Worm (Caenorhabditis elegans): ENCODE measurements around the gene tpa-1.
"Not testable (repeated sequence)": the region's sequence is repeated elsewhere in the genome, so short reads cannot be mapped to it uniquely, and the experiment has no call there.

Gene tpa-1

DNA sequence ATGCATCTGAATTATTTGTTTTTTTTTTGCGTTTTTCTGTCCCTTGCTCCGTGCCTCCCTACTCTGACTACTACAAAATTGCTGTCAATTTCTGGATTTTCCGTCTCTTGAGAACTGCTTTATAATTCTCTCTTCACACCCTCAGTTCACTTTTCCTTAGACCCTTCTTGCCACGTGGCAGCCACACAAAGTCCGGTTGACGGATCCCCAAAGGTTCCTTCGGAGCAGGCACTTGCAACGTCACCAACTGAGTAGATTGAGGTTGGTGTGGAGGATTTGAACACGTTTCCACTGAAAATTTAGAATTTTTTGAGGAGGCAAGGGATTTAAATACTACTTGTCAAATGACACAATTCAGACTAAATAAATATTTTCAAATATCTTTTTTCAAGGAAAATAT, 5.0 kb upstream of the tpa-1 start:
- TF ChIP-seq dao-5 (tag; optimal IDR thresholded peaks at IDR 0.05) (no peak), W03F9.2 (tag; optimal IDR thresholded peaks at IDR 0.05) (no peak), him-1 (tag; optimal IDR thresholded peaks at IDR 0.05) (no peak)

ce11 chrIV:89991-90390, 1.8 kb upstream of the tpa-1 start, which contains the start of gene scl-23:
Gene scl-23, minus strand, starts transcription at chrIV:90091.
- no peak for TF ChIP-seq dao-5 (tag; optimal IDR thresholded peaks at IDR 0.05)
- TF ChIP-seq W03F9.2 (tag; optimal IDR thresholded peaks at IDR 0.05), result no peak
- no peak for TF ChIP-seq him-1 (tag; optimal IDR thresholded peaks at IDR 0.05)

DNA sequence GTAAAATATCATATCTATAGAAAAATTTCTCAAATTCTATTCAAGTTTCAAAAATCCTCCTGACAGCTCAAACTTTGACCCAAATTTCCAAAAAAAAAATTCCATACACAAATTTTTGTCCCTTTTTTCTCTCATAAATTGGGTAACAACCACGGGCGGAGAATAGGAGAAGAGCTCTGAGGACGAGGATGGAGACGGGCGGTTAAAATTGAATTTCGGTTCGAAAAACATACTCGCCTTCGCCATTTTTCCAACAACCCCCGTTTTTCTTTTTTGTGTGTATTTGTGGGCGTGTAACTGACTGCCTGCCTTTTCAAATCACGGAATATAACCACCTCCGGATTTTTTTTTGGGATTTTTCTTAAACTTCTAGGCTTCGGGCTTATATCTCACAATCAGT, 5.9 kb downstream of the tpa-1 start:
- TF ChIP-seq W03F9.2 (tag; optimal IDR thresholded peaks at IDR 0.05) (no peak), dao-5 (tag; optimal IDR thresholded peaks at IDR 0.05) (no peak), him-1 (tag; optimal IDR thresholded peaks at IDR 0.05) (no peak)

- TF ChIP-seq him-1 (tag; optimal IDR thresholded peaks at IDR 0.05), result no peak
- no peak for TF ChIP-seq dao-5 (tag; optimal IDR thresholded peaks at IDR 0.05)
- TF ChIP-seq W03F9.2 (tag; optimal IDR thresholded peaks at IDR 0.05), result no peak
Observed at ce11 chrIV:102848-103247, 11.1 kb downstream of the tpa-1 start.

DNA sequence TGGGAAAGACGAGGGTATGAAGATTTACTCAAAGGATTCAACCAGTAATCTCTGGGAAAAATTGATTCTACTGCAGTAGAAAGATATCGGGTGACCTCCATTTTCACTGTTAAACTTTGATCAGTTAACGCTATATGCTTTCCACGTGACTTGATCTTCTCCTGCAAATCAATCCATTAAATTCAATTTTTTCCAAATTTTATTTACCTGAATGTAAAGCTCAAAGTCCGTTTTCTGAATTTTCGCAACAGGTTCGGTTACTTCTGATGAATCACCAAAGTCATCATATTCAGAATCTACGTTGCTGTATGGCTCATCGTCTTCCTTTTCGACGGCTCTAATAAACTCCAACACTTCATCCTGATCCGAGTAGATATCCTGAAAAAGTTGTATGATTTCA, 17.5 kb downstream of the tpa-1 start, which contains the start of gene B0545.4:
TSS of gene B0545.4 (minus strand) at position 101 of the 400 bp plus-strand sequence.
- TF ChIP-seq W03F9.2 (tag; optimal IDR thresholded peaks at IDR 0.05) (no peak), dao-5 (tag; optimal IDR thresholded peaks at IDR 0.05) (no peak), him-1 (tag; optimal IDR thresholded peaks at IDR 0.05) (no peak)

ce11 chrIV:111377-111776, 19.6 kb downstream of the tpa-1 start, which contains the start of gene F29C4.4:
Gene F29C4.4, plus strand, starts transcription at chrIV:111677.
- not testable (repeated sequence) for TF ChIP-seq W03F9.2, dao-5, him-1 (tag; optimal IDR thresholded peaks at IDR 0.05)

ce11 chrIV:118786-119185, 27.0 kb downstream of the tpa-1 start:
- TF ChIP-seq dao-5 (tag; optimal IDR thresholded peaks at IDR 0.05) (no peak), W03F9.2 (tag; optimal IDR thresholded peaks at IDR 0.05) (no peak), him-1 (tag; optimal IDR thresholded peaks at IDR 0.05) (no peak)

DNA sequence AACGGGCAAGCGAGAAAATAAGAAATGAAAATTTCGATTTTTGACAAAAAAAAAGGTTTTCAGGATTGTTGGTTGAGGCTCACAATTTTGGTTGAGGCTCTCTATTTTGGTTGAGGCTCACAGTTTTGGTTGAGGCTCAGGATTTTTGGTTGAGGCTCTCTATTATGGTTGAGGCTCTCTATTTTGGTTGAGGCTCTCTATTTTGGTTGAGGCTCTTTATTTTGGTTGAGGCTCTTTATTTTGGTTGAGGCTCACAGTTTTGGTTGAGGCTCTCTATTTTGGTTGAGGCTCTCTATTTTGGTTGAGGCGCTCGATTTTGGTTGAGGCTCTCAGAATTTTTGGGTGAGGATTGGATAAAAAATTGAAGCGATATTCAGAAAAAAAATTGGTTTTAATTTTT, 28.0 kb downstream of the tpa-1 start:
- TF ChIP-seq him-1 (tag; optimal IDR thresholded peaks at IDR 0.05) (no peak), dao-5 (tag; optimal IDR thresholded peaks at IDR 0.05) (no peak), W03F9.2 (tag; optimal IDR thresholded peaks at IDR 0.05) (no peak)

- no peak for TF ChIP-seq dao-5 (tag; optimal IDR thresholded peaks at IDR 0.05)
- no peak for TF ChIP-seq him-1 (tag; optimal IDR thresholded peaks at IDR 0.05)
- TF ChIP-seq W03F9.2 (tag; optimal IDR thresholded peaks at IDR 0.05), result no peak
Observed at ce11 chrIV:121607-122006, 29.8 kb downstream of the tpa-1 start, which contains the start of gene tut-1. Gene tut-1, minus strand, starts transcription at chrIV:121707.

ce11 chrIV:125881-126781, 34.4 kb downstream of the tpa-1 start, which contains the start of the genes grld-1 and cox-6C:
Gene grld-1, minus strand, starts transcription at chrIV:125931.
Gene cox-6C, plus strand, starts transcription at chrIV:126731.
- TF ChIP-seq W03F9.2 (tag; optimal IDR thresholded peaks at IDR 0.05) (peak; percentile 82), him-1 (tag; optimal IDR thresholded peaks at IDR 0.05) (no peak), dao-5 (tag; optimal IDR thresholded peaks at IDR 0.05) (no peak)

DNA sequence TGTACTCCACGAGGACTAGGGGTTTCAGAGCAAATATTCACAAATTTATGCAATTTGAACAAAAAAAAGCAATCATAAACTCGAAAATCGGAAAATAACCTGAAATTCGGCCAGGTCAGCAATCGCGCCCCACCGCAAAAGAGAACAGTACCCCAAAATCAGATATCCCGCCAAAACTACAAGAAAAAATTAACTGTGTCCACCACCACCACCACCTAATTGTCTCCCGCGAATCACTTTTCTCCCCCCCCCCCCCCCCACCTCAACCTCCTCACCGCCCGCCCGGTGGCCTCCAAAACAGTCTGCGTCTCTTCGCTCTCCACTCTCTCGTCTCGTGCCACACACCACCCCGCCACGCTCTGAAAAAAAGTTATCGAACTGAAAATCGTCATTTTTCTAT, 36.7 kb downstream of the tpa-1 start:
- no peak for TF ChIP-seq dao-5 (tag; optimal IDR thresholded peaks at IDR 0.05)
- TF ChIP-seq him-1 (tag; optimal IDR thresholded peaks at IDR 0.05), result no peak
- no peak for TF ChIP-seq W03F9.2 (tag; optimal IDR thresholded peaks at IDR 0.05)

DNA sequence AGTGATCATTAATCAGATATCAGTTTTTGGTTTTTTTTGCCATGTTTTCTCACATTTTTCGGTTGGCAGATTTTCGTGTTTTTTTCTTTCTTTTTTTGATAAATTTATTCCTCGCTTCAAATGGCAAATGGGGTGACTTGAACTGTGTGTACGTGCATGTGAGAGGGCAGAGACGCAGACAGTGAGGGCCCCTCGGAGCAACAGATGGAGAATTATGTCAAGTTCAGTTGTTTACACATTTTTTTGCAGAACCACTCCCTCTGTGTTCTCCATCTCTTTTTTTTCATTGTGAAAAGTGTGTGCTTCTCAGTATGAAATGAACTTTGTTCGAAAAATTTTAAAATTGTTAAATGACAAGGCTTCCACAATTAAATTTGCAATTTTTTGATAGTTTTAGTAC, 38.4 kb downstream of the tpa-1 start:
- TF ChIP-seq him-1 (tag; optimal IDR thresholded peaks at IDR 0.05), result no peak
- no peak for TF ChIP-seq W03F9.2 (tag; optimal IDR thresholded peaks at IDR 0.05)
- TF ChIP-seq dao-5 (tag; optimal IDR thresholded peaks at IDR 0.05), result no peak

- TF ChIP-seq dao-5 (tag; optimal IDR thresholded peaks at IDR 0.05) (no peak), W03F9.2 (tag; optimal IDR thresholded peaks at IDR 0.05) (no peak), him-1 (tag; optimal IDR thresholded peaks at IDR 0.05) (peak; percentile 10)
Observed at ce11 chrIV:132095-132494, 40.3 kb downstream of the tpa-1 start, which contains the start of gene daf-1. Gene daf-1, plus strand, starts transcription at chrIV:132416.

ce11 chrIV:133968-134367, 42.2 kb downstream of the tpa-1 start:
- TF ChIP-seq W03F9.2 (tag; optimal IDR thresholded peaks at IDR 0.05) (no peak), him-1 (tag; optimal IDR thresholded peaks at IDR 0.05) (no peak), dao-5 (tag; optimal IDR thresholded peaks at IDR 0.05) (no peak)

Data from whole organism, L4/young adult.